Fruit fly (Drosophila melanogaster) whole organism, prepupa: ENCODE measurements around the gene CG15728.

Experiments
- CG10631 ChIP-seq: fragments of 200-800 bp; sonication (Bioruptor generic); optimal IDR thresholded peaks from 2 replicates; lab custom pipeline; 2016; ENCODE audit warnings: missing biosample characterization, missing genetic modification characterization
- CG10669 ChIP-seq: fragments of 200-800 bp; sonication (Bioruptor generic); optimal IDR thresholded peaks from 3 replicates; lab custom pipeline; 2018; ENCODE audit warnings: missing biosample characterization, mild to moderate bottlenecking, missing genetic modification characterization, moderate library complexity
- CG15336 ChIP-seq: fragments of 200-800 bp; sonication (Bioruptor generic); IDR thresholded peaks from 2 replicates; pipeline ENCODE4 v1.3.6; 2022; ENCODE audit warnings: missing biosample characterization, missing genetic modification characterization
- CG1621 ChIP-seq: fragments of 200-800 bp; sonication (Bioruptor generic); optimal IDR thresholded peaks from 3 replicates; lab custom pipeline; 2018; ENCODE audit warnings: missing biosample characterization, mild to moderate bottlenecking, missing genetic modification characterization
- CG16779 ChIP-seq: fragments of 200-800 bp; sonication (Bioruptor generic); optimal IDR thresholded peaks from 3 replicates; lab custom pipeline; 2017; ENCODE audit warnings: missing biosample characterization, mild to moderate bottlenecking, missing genetic modification characterization
- CG3032 ChIP-seq: fragments of 200-800 bp; optimal IDR thresholded peaks from 2 replicates; lab custom pipeline; 2019; ENCODE audit warnings: missing biosample characterization, mild to moderate bottlenecking, missing genetic modification characterization, moderate library complexity
- CG32006 ChIP-seq: fragments of 200-800 bp; sonication (Bioruptor generic); optimal IDR thresholded peaks from 3 replicates; lab custom pipeline; 2017; ENCODE audit warnings: missing biosample characterization, mild to moderate bottlenecking, missing genetic modification characterization
- CG34406 ChIP-seq: fragments of 200-800 bp; sonication (Bioruptor generic); optimal IDR thresholded peaks from 3 replicates; lab custom pipeline; 2016; ENCODE audit warnings: missing biosample characterization, missing genetic modification characterization
- CG3919 ChIP-seq: fragments of 200-800 bp; sonication (Bioruptor generic); optimal IDR thresholded peaks from 3 replicates; lab custom pipeline; 2016; ENCODE audit warnings: missing biosample characterization, missing genetic modification characterization
- CG4318 ChIP-seq: fragments of 200-800 bp; sonication (Bioruptor generic); optimal IDR thresholded peaks from 3 replicates; lab custom pipeline; 2017; ENCODE audit warnings: missing biosample characterization, mild to moderate bottlenecking, missing genetic modification characterization
- CG6163 ChIP-seq: fragments of 200-800 bp; sonication (Bioruptor generic); IDR thresholded peaks from 3 replicates; pipeline ENCODE4 v1.3.6; 2022; ENCODE audit warnings: missing biosample characterization, missing genetic modification characterization
- CG6276 ChIP-seq: fragments of 200-800 bp; sonication (Bioruptor generic); optimal IDR thresholded peaks from 2 replicates; lab custom pipeline; 2017; ENCODE audit warnings: missing biosample characterization, mild to moderate bottlenecking, missing genetic modification characterization
- CG6792 ChIP-seq: fragments of 200-800 bp; sonication (Bioruptor generic); optimal IDR thresholded peaks from 3 replicates; lab custom pipeline; 2016; ENCODE audit warnings: missing biosample characterization, missing genetic modification characterization
- CG6854 ChIP-seq: fragments of 200-800 bp; sonication (Bioruptor generic); optimal IDR thresholded peaks from 2 replicates; lab custom pipeline; 2017; ENCODE audit warnings: missing biosample characterization, mild to moderate bottlenecking, missing genetic modification characterization
- CG8119 ChIP-seq: fragments of 200-800 bp; sonication (Bioruptor generic); IDR thresholded peaks from 3 replicates; pipeline ENCODE4 v1.3.6; 2022; ENCODE audit warnings: missing biosample characterization, missing genetic modification characterization
- Eip78C ChIP-seq: fragments of 200-800 bp; sonication (Bioruptor generic); peaks from one replicate; lab custom pipeline; 2016; ENCODE audit warnings: missing biosample characterization, missing genetic modification characterization
- Eip93F ChIP-seq: fragments of 200-800 bp; sonication (Bioruptor generic); optimal IDR thresholded peaks from 2 replicates; lab custom pipeline; 2016; ENCODE audit warnings: missing biosample characterization, mild to moderate bottlenecking, missing genetic modification characterization
- Gug ChIP-seq: fragments of 200-800 bp; sonication (Bioruptor generic); IDR thresholded peaks from 2 replicates; pipeline ENCODE4 v1.3.6; 2022; ENCODE audit warnings: missing biosample characterization, missing genetic modification characterization
- Hr4 ChIP-seq: fragments of 200-800 bp; sonication (Bioruptor generic); optimal IDR thresholded peaks from 3 replicates; lab custom pipeline; 2016; ENCODE audit warnings: missing biosample characterization, missing genetic modification characterization
- Lpt ChIP-seq: fragments of 200-800 bp; sonication (Bioruptor generic); optimal IDR thresholded peaks from 3 replicates; lab custom pipeline; 2016; ENCODE audit warnings: missing biosample characterization, missing genetic modification characterization
- Sox14 ChIP-seq: fragments of 200-800 bp; sonication (Bioruptor generic); optimal IDR thresholded peaks from 3 replicates; lab custom pipeline; 2016; ENCODE audit warnings: missing biosample characterization, missing genetic modification characterization
- acj6 ChIP-seq: fragments of 200-800 bp; sonication (Bioruptor generic); optimal IDR thresholded peaks from 3 replicates; lab custom pipeline; 2016; ENCODE audit warnings: missing biosample characterization, missing genetic modification characterization
- dac ChIP-seq: fragments of 200-800 bp; sonication (Bioruptor generic); optimal IDR thresholded peaks from 2 replicates; lab custom pipeline; 2017; ENCODE audit warnings: missing biosample characterization, mild to moderate bottlenecking, missing genetic modification characterization
- eg ChIP-seq: fragments of 200-800 bp; sonication (Bioruptor generic); IDR thresholded peaks from 3 replicates; pipeline ENCODE4 v1.3.6; 2022; ENCODE audit warnings: missing biosample characterization, missing genetic modification characterization
- esn ChIP-seq: fragments of 200-800 bp; sonication (Bioruptor generic); optimal IDR thresholded peaks from 2 replicates; lab custom pipeline; 2016; ENCODE audit warnings: missing biosample characterization, mild to moderate bottlenecking, missing genetic modification characterization, moderate library complexity
- fd85E ChIP-seq: fragments of 200-800 bp; sonication (Bioruptor generic); optimal IDR thresholded peaks from 3 replicates; lab custom pipeline; 2016; ENCODE audit warnings: missing biosample characterization, missing genetic modification characterization
- fkh ChIP-seq: fragments of 200-800 bp; sonication (Bioruptor generic); optimal IDR thresholded peaks from 3 replicates; lab custom pipeline; 2017; ENCODE audit warnings: missing biosample characterization, mild to moderate bottlenecking, missing genetic modification characterization, moderate library complexity
- pdm3 ChIP-seq: fragments of 200-800 bp; sonication (Bioruptor generic); optimal IDR thresholded peaks from 3 replicates; lab custom pipeline; 2016; ENCODE audit warnings: missing biosample characterization, missing genetic modification characterization
- salr ChIP-seq, 2 experiments: fragments of 200-800 bp; sonication (Bioruptor generic); optimal IDR thresholded peaks; 3 replicates each; lab custom pipeline; 2016 to 2018; ENCODE audit warnings: missing biosample characterization in 2 of 2, missing genetic modification characterization in 2 of 2, mild to moderate bottlenecking in 1 of 2
- spab ChIP-seq: fragments of 200-800 bp; sonication (Bioruptor generic); optimal IDR thresholded peaks from 2 replicates; lab custom pipeline; 2017; ENCODE audit warnings: missing biosample characterization, mild to moderate bottlenecking, missing genetic modification characterization, missing genetic modification reagents
- ss ChIP-seq, 2 experiments: fragments of 200-800 bp; sonication (Bioruptor generic); optimal IDR thresholded peaks; 2 replicates in 1 of 2; 3 replicates in 1 of 2; lab custom pipeline; 2017 to 2018; ENCODE audit warnings: mild to moderate bottlenecking in 2 of 2, missing biosample characterization in 2 of 2, missing genetic modification characterization in 2 of 2, moderate library complexity in 1 of 2
- topi ChIP-seq: fragments of 200-800 bp; sonication (Bioruptor generic); optimal IDR thresholded peaks from 3 replicates; lab custom pipeline; 2016; ENCODE audit warnings: missing biosample characterization, missing genetic modification characterization

Gene CG15728

DNA sequence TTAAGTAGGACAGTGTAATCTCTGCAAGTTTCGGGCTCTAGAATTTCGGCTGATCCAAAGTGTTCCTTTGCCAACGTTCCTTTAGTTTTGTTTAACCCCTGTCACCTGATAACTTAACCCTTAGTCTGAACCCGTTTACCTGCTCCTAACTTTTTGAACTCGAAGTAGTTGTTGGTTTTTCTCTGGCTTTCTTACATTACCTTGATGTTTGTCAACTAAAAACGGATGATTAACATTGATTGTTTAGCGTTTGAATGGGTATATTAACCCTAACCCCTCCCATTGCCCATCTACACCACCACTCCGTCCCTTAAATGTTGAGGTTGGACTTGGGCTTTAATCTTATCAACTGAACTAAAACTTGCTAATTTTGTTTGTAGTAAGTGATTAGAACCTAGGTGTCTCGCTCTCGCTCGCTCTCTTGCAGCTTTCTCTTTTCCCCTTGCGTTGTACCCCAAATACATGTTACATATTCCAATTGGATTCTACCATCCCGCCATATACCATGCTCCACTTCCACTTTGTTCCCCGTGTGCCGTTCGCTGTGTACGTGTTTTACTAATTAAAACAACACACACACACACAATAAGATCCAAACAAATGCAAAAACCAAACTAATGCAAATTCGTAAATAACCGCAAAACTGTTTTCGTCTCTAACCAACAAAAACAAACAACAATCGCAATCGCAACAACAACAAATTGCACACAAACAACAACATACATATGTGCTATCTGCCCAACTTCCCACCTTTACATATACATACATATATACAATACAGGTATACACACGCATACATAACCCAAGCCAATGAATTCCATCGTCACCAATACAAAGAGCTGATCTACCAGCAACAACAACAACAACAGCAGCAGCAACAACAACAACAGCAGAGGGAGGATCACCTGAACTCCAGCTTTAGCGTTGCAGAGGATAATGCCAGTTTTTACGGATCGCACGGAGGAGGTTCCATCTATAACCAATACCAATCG, 23.0 kb upstream of the CG15728 start:
- no peak for TF ChIP-seq CG10669 (GFP tag; lab: Kevin White, UChicago)
- no peak for TF ChIP-seq CG34406 (GFP tag; lab: Kevin White, UChicago)
- TF ChIP-seq fd85E: no peak
- TF ChIP-seq spab: no peak
- TF ChIP-seq CG6276 (GFP tag; lab: Kevin White, UChicago): no peak
- TF ChIP-seq CG10631: no peak
- no peak for TF ChIP-seq CG3919
- TF ChIP-seq Hr4 (GFP tag; lab: Kevin White, UChicago): no peak
- TF ChIP-seq CG15336 (GFP tag; lab: Robert Waterston, UW): no peak
- TF ChIP-seq fkh (GFP tag; lab: Kevin White, UChicago): no peak
- TF ChIP-seq Eip93F: no peak
- no peak for TF ChIP-seq CG6792 (GFP tag; lab: Kevin White, UChicago)
- no peak for TF ChIP-seq CG8119 (GFP tag; lab: Robert Waterston, UW)
- TF ChIP-seq Eip78C: no peak
- TF ChIP-seq Lpt (GFP tag; lab: Kevin White, UChicago): no peak
- TF ChIP-seq acj6 (GFP tag; lab: Kevin White, UChicago): no peak
- no peak for TF ChIP-seq topi

DNA sequence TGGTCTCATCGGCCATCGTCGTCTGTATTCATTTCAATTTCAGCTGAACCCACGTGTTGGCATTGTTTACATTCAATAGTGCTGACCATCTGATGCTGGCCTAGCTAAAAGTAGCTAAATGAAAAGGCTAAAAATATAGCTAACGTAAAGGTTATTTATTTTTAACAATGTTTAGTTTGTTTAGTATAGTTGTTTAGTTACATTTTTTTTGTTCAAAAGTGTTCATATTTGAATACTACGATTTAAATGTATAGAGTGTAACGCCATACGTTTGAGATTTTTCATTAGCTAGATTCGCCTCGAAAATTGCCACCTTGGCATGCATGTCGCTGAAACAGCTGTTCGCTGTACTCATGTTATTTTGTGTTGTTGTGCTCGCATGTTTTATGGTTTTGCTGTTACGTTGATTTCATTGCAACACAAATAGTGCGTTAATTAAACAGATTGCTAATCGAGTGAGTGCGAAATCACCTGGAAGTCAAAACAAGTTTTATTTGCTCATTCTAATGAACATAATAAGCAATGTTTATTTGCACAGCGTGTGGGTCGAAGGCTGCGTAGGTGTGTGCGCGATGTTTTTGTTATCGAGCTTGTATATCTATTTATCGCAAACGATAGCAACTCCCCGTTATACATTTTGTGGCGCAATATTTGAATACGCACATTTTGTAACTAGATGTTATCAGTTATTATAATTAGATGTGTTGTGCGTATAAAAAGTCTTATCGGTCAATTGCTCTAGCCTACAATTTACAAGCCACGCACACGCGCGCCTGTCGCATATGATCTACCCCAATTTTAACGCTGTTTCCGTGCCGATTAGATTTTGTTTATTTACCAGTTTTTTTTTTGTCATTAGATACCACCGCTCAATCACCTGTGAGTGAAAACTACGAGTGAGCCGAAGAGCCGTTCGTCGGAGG, 12.3 kb upstream of the CG15728 start, which contains the start of the genes CG1463 and Fpgs1:
TSS of gene CG1463 (minus strand) at position 132 of the 923 bp plus-strand sequence.
TSS of gene Fpgs1 (plus strand) at position 332 of the 923 bp plus-strand sequence.
- TF ChIP-seq Gug (no peak), esn (peak; percentile 53), fkh (GFP tag; lab: Kevin White, UChicago) (peak; percentile 92), CG34406 (GFP tag; lab: Kevin White, UChicago) (no peak), CG16779 (tag; lab: Kevin White, UChicago) (no peak), CG15336 (GFP tag; lab: Robert Waterston, UW) (0 out of 2 replicates have a peak, but pooled peaks have one; percentile 7)
- TF ChIP-seq, all 60 proteins: peak for 3

DNA sequence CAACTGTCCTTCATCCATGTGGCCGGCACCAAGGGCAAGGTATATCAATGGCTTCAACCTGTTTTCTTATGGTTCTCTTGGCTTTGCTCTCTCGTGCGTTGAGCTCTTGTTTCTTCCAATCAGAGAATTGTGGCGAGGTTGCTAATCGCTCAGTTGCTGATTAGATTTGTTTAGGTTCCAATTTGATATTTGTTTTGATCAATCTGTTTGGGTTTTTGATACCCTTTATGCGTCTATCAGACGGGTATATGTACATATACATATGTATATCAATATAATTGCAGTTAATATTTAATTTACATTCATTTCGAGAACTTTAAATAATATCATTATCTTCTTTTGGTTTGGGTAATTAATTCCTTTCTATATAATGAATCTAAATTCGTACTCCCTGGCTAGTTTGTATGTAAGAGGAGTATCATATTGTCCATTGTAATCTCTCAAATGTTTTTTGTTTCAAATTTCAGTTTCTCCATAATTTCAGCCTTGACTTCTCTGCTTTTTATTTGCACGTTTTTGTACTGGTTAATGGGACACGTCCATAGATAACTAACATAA, 10.8 kb upstream of the CG15728 start:
- no peak for TF ChIP-seq ss (GFP tag; optimal IDR thresholded peaks at IDR 0.05; lab: Kevin White, UChicago)
- no peak for TF ChIP-seq pdm3 (GFP tag; lab: Kevin White, UChicago)
- no peak for TF ChIP-seq salr (GFP tag; optimal IDR thresholded peaks at IDR 0.05; lab: Kevin White, UChicago)
- TF ChIP-seq Sox14 (GFP tag; lab: Kevin White, UChicago): no peak
- no peak for TF ChIP-seq CG1621 (tag; lab: Kevin White, UChicago)
- no peak for TF ChIP-seq CG6854
- TF ChIP-seq CG4318 (GFP tag; lab: Kevin White, UChicago): no peak
- TF ChIP-seq eg (GFP tag; lab: Robert Waterston, UW): no peak
- TF ChIP-seq CG32006: no peak
- TF ChIP-seq CG16779 (tag; lab: Kevin White, UChicago): no peak
- TF ChIP-seq dac (GFP tag; lab: Kevin White, UChicago): no peak
- no peak for TF ChIP-seq CG3032 (tag; lab: Kevin White, UChicago)
- no peak for TF ChIP-seq CG6163 (GFP tag; lab: Robert Waterston, UW)
- TF ChIP-seq CG3919: no peak
- no peak for TF ChIP-seq spab
- TF ChIP-seq Gug: no peak
- TF ChIP-seq CG10631: no peak
